Worm (Caenorhabditis elegans) whole organism, L1 larva: ENCODE measurements around the gene T14G12.12.
A peak's percentile ranks its signal among the peaks of the same experiment; 100 is the strongest.

Experiments used
- C04F5.9 ChIP-seq: sonication (generic microtip); optimal IDR thresholded peaks from 2 replicates; lab custom pipeline; 2016; ENCODE audit warnings: missing genetic modification characterization, missing compliant biosample characterization
- C16A3.4 ChIP-seq: fragments of 150-350 bp; optimal IDR thresholded peaks from 2 replicates; lab custom pipeline; 2014; ENCODE audit warnings: missing biosample characterization, missing genetic modification characterization
- C34B4.2 ChIP-seq: sonication (generic microtip); optimal IDR thresholded peaks from 2 replicates; lab custom pipeline; 2017; ENCODE audit warnings: mild to moderate bottlenecking, missing genetic modification characterization, missing compliant biosample characterization
- F16B12.6 ChIP-seq: fragments of 150-350 bp; optimal IDR thresholded peaks from 2 replicates; lab custom pipeline; 2014; ENCODE audit warnings: missing biosample characterization, missing genetic modification characterization
- Y116A8C.19 ChIP-seq: sonication (generic microtip); optimal IDR thresholded peaks from 2 replicates; lab custom pipeline; 2016; ENCODE audit warnings: missing compliant biosample characterization, missing genetic modification characterization, borderline replicate concordance
- aha-1 ChIP-seq: fragments of 150-350 bp; optimal IDR thresholded peaks from 2 replicates; lab custom pipeline; 2014; ENCODE audit warnings: missing biosample characterization, missing genetic modification characterization
- blmp-1 ChIP-seq: fragments of 150-350 bp; optimal IDR thresholded peaks from 2 replicates; lab custom pipeline; 2014; ENCODE audit warnings: missing biosample characterization, missing genetic modification characterization
- ceh-63 ChIP-seq: fragments of 200-800 bp; sonication (Bioruptor generic); optimal IDR thresholded peaks from 2 replicates; lab custom pipeline; 2018; ENCODE audit warnings: mild to moderate bottlenecking, missing genetic modification characterization, missing compliant biosample characterization
- ceh-8 ChIP-seq: fragments of 200-800 bp; sonication (Bioruptor generic); optimal IDR thresholded peaks from 2 replicates; lab custom pipeline; 2018; ENCODE audit warnings: mild to moderate bottlenecking, missing genetic modification characterization, moderate library complexity, missing compliant biosample characterization
- ceh-82 ChIP-seq, 3 experiments: fragments of 150-350 bp in 1 of 3; sonication (generic microtip) in 2 of 3; optimal IDR thresholded peaks; 2 replicates each; lab custom pipeline; 2014 to 2017; ENCODE audit warnings: missing biosample characterization in 3 of 3, missing genetic modification characterization in 3 of 3
- ces-1 ChIP-seq: fragments of 150-350 bp; optimal IDR thresholded peaks from 2 replicates; lab custom pipeline; 2014; ENCODE audit warnings: missing biosample characterization, missing genetic modification reagents, missing genetic modification characterization
- dpl-1 ChIP-seq, 3 experiments: fragments of 150-350 bp in 2 of 3; sonication (generic microtip) in 1 of 3; optimal IDR thresholded peaks; 2 replicates each; lab custom pipeline; 2014 to 2017; ENCODE audit warnings: missing biosample characterization in 3 of 3, missing genetic modification characterization in 3 of 3, missing genetic modification reagents in 3 of 3
- efl-1 ChIP-seq, 4 experiments: fragments of 150-350 bp; optimal IDR thresholded peaks in 3 of 4; peaks in 1 of 4; 1 replicate in 1 of 4; 2 replicates in 3 of 4; lab custom pipeline; 2014; ENCODE audit warnings: missing biosample characterization in 2 of 4, missing genetic modification characterization in 2 of 4, missing genetic modification reagents in 2 of 4
- efl-3 ChIP-seq: fragments of 200-800 bp; sonication (Bioruptor generic); optimal IDR thresholded peaks from 2 replicates; lab custom pipeline; 2018; ENCODE audit warnings: mild to moderate bottlenecking, missing genetic modification characterization, missing compliant biosample characterization
- egl-27 ChIP-seq, 2 experiments: fragments of 150-350 bp in 1 of 2; sonication (generic microtip); optimal IDR thresholded peaks; 3 replicates each; lab custom pipeline; 2017 to 2018; ENCODE audit warnings: missing biosample characterization in 2 of 2, missing genetic modification characterization in 2 of 2, missing genetic modification reagents in 2 of 2
- elt-3 ChIP-seq, 6 experiments: fragments of 150-350 bp in 1 of 6; sonication (generic microtip); optimal IDR thresholded peaks; 2 replicates each; lab custom pipeline; 2017 to 2018; ENCODE audit warnings: missing biosample characterization in 6 of 6, missing genetic modification characterization in 6 of 6, inconsistent platforms in 1 of 6
- ets-5 ChIP-seq: fragments of 200-800 bp; sonication (Bioruptor generic); IDR thresholded peaks from 2 replicates; pipeline ENCODE4 v1.3.6; 2022; ENCODE audit warnings: missing genetic modification characterization, missing compliant biosample characterization
- fkh-10 ChIP-seq: sonication (generic microtip); optimal IDR thresholded peaks from 2 replicates; lab custom pipeline; 2017; ENCODE audit warnings: missing biosample characterization, missing genetic modification reagents, missing genetic modification characterization
- fkh-4 ChIP-seq: sonication (generic microtip); optimal IDR thresholded peaks from 2 replicates; lab custom pipeline; 2016; ENCODE audit warnings: missing compliant biosample characterization, missing genetic modification characterization, borderline replicate concordance
- fkh-8 ChIP-seq: sonication (generic microtip); optimal IDR thresholded peaks from 2 replicates; lab custom pipeline; 2016; ENCODE audit warnings: mild to moderate bottlenecking, missing genetic modification characterization, missing compliant biosample characterization
- grh-1 ChIP-seq: fragments of 200-800 bp; sonication (Bioruptor generic); IDR thresholded peaks from 2 replicates; pipeline ENCODE4 v1.3.6; 2022; ENCODE audit warnings: missing genetic modification reagents, missing genetic modification characterization, missing compliant biosample characterization
- isw-1 ChIP-seq: fragments of 200-800 bp; sonication (Bioruptor generic); IDR thresholded peaks from 2 replicates; pipeline ENCODE4 v1.3.6; 2022; ENCODE audit warnings: missing genetic modification characterization, missing compliant biosample characterization
- jun-1 ChIP-seq: fragments of 150-350 bp; optimal IDR thresholded peaks from 2 replicates; lab custom pipeline; 2014; ENCODE audit warnings: missing biosample characterization, missing genetic modification reagents, missing genetic modification characterization
- lin-13 ChIP-seq: fragments of 150-350 bp; optimal IDR thresholded peaks from 2 replicates; lab custom pipeline; 2014; ENCODE audit warnings: missing biosample characterization, missing genetic modification reagents, missing genetic modification characterization
- lin-14 ChIP-seq: fragments of 200-800 bp; sonication (Bioruptor generic); optimal IDR thresholded peaks from 2 replicates; lab custom pipeline; 2018; ENCODE audit warnings: mild to moderate bottlenecking, missing genetic modification characterization, moderate library complexity, missing compliant biosample characterization
- lin-39 ChIP-seq: fragments of 150-350 bp; optimal IDR thresholded peaks from 2 replicates; lab custom pipeline; 2014; ENCODE audit warnings: missing biosample characterization, missing genetic modification reagents, missing genetic modification characterization
- mab-9 ChIP-seq: fragments of 200-800 bp; sonication (Bioruptor generic); IDR thresholded peaks from 2 replicates; pipeline ENCODE4 v1.3.6; 2022; ENCODE audit warnings: missing genetic modification reagents, missing genetic modification characterization, missing compliant biosample characterization
- mdl-1 ChIP-seq, 2 experiments: fragments of 150-350 bp; optimal IDR thresholded peaks; 2 replicates each; lab custom pipeline; 2014 to 2017; ENCODE audit warnings: missing biosample characterization in 2 of 2, missing genetic modification characterization in 2 of 2, inconsistent platforms in 1 of 2
- nhr-11 ChIP-seq: fragments of 150-350 bp; optimal IDR thresholded peaks from 2 replicates; lab custom pipeline; 2014; ENCODE audit warnings: missing biosample characterization, missing genetic modification characterization
- nhr-19 ChIP-seq: fragments of 200-800 bp; sonication (Bioruptor generic); conservative IDR thresholded peaks from 2 replicates; pipeline ENCODE4 v1.3.6; 2022; ENCODE audit warnings: missing genetic modification characterization, missing compliant biosample characterization
- nhr-20 ChIP-seq: sonication (generic microtip); optimal IDR thresholded peaks from 2 replicates; lab custom pipeline; 2016; ENCODE audit warnings: mild to moderate bottlenecking, missing genetic modification characterization, missing compliant biosample characterization
- nhr-237 ChIP-seq: fragments of 150-350 bp; optimal IDR thresholded peaks from 2 replicates; lab custom pipeline; 2014; ENCODE audit warnings: missing biosample characterization, missing genetic modification characterization
- nhr-76 ChIP-seq: sonication (generic microtip); optimal IDR thresholded peaks from 2 replicates; lab custom pipeline; 2017; ENCODE audit warnings: missing biosample characterization, missing genetic modification characterization
- nhr-77 ChIP-seq: fragments of 150-350 bp; optimal IDR thresholded peaks from 2 replicates; lab custom pipeline; 2014; ENCODE audit warnings: missing biosample characterization, missing genetic modification characterization
- nhr-84 ChIP-seq: sonication (generic microtip); optimal IDR thresholded peaks from 2 replicates; lab custom pipeline; 2017; ENCODE audit warnings: missing biosample characterization, missing genetic modification characterization
- nhr-85 ChIP-seq: sonication (generic microtip); peaks from one replicate; lab custom pipeline; 2016; ENCODE audit warnings: missing genetic modification characterization, inconsistent platforms, missing compliant biosample characterization
- nhr-90 ChIP-seq: sonication (generic microtip); optimal IDR thresholded peaks from 2 replicates; lab custom pipeline; 2016; ENCODE audit warnings: mild to moderate bottlenecking, missing genetic modification characterization, missing compliant biosample characterization; ENCODE audit not compliant: poor library complexity
- pax-3 ChIP-seq: fragments of 200-800 bp; sonication (Bioruptor generic); optimal IDR thresholded peaks from 2 replicates; lab custom pipeline; 2018; ENCODE audit warnings: mild to moderate bottlenecking, missing genetic modification characterization, moderate library complexity, missing compliant biosample characterization
- pqm-1 ChIP-seq: sonication (generic microtip); optimal IDR thresholded peaks from 3 replicates; lab custom pipeline; 2017; ENCODE audit warnings: missing biosample characterization, missing genetic modification characterization
- skn-1 ChIP-seq: fragments of 150-350 bp; optimal IDR thresholded peaks from 2 replicates; lab custom pipeline; 2014; ENCODE audit warnings: missing biosample characterization, missing genetic modification characterization
- snpc-4 ChIP-seq: fragments of 150-350 bp; optimal IDR thresholded peaks from 2 replicates; lab custom pipeline; 2014; ENCODE audit warnings: missing biosample characterization, missing genetic modification characterization
- snu-23 ChIP-seq: sonication (generic microtip); optimal IDR thresholded peaks from 2 replicates; lab custom pipeline; 2016; ENCODE audit warnings: missing genetic modification characterization, missing compliant biosample characterization
- sox-4 ChIP-seq: sonication (generic microtip); optimal IDR thresholded peaks from 2 replicates; lab custom pipeline; 2016; ENCODE audit warnings: missing genetic modification characterization, missing compliant biosample characterization
- sup-37 ChIP-seq: fragments of 200-800 bp; sonication (Bioruptor generic); optimal IDR thresholded peaks from 2 replicates; lab custom pipeline; 2018; ENCODE audit warnings: mild to moderate bottlenecking, missing genetic modification characterization, missing compliant biosample characterization
- unc-30 ChIP-seq: sonication (generic microtip); optimal IDR thresholded peaks from 2 replicates; lab custom pipeline; 2017; ENCODE audit warnings: missing biosample characterization, missing genetic modification characterization
- unc-86 ChIP-seq: sonication (generic microtip); optimal IDR thresholded peaks from 2 replicates; lab custom pipeline; 2016; ENCODE audit warnings: missing genetic modification characterization, missing compliant biosample characterization
- xbp-1 ChIP-seq: sonication (generic microtip); optimal IDR thresholded peaks from 2 replicates; lab custom pipeline; 2016; ENCODE audit warnings: missing genetic modification characterization, missing compliant biosample characterization
- zip-4 ChIP-seq: fragments of 200-800 bp; sonication (Bioruptor generic); optimal IDR thresholded peaks from 2 replicates; lab custom pipeline; 2018; ENCODE audit warnings: mild to moderate bottlenecking, missing genetic modification characterization, moderate library complexity, missing compliant biosample characterization
- ztf-11 ChIP-seq, 2 experiments: sonication (generic microtip); optimal IDR thresholded peaks; 2 replicates each; lab custom pipeline; 2016 to 2017; ENCODE audit warnings: missing genetic modification characterization in 2 of 2, missing biosample characterization in 1 of 2, missing compliant biosample characterization in 1 of 2
- ztf-4 ChIP-seq: fragments of 150-350 bp; optimal IDR thresholded peaks from 2 replicates; lab custom pipeline; 2014; ENCODE audit warnings: missing biosample characterization, missing genetic modification characterization

The T14G12.12 gene

ce11 chrX:3791098-3791497 lies 32.8 kb upstream of the T14G12.12 start:
- TF ChIP-seq fkh-8 (tag; lab: Kevin White, UChicago) (no peak), efl-1 (optimal IDR thresholded peaks at IDR 0.05; lab: Kevin White, UChicago) (no peak), efl-1 (GFP tag; optimal IDR thresholded peaks at IDR 0.05 in 1 of 2; lab: Kevin White, UChicago) (peak in 1 of 2 experiments; percentile 71)

- peak; percentile 88 for TF ChIP-seq snu-23 (GFP tag; lab: Kevin White, UChicago)
- TF ChIP-seq zip-4 = peak; percentile 28
- peak in 4 of 6 experiments; percentile 27 to 79 (median 50) for TF ChIP-seq elt-3 (tag; optimal IDR thresholded peaks at IDR 0.05; lab: Kevin White, UChicago)
- TF ChIP-seq jun-1 (tag; lab: Kevin White, UChicago) = no peak
- no peak for TF ChIP-seq nhr-11
- TF ChIP-seq efl-3 (GFP tag; lab: Kevin White, UChicago) = peak; percentile 18
- TF ChIP-seq nhr-84 = no peak
- peak; percentile 92 for TF ChIP-seq lin-14
- peak; percentile 90 for TF ChIP-seq nhr-90 (tag; lab: Kevin White, UChicago)
- peak; percentile 73 for TF ChIP-seq grh-1 (GFP tag; lab: Robert Waterston, UW)
- peak in 1 of 2 experiments; percentile 70 for TF ChIP-seq mdl-1 (tag; optimal IDR thresholded peaks at IDR 0.05; lab: Kevin White, UChicago)
- no peak for TF ChIP-seq nhr-237 (tag; lab: Kevin White, UChicago)
- TF ChIP-seq efl-1 (optimal IDR thresholded peaks at IDR 0.05; lab: Kevin White, UChicago) = peak; percentile 7 to 21
- TF ChIP-seq efl-1 (GFP tag; optimal IDR thresholded peaks at IDR 0.05 in 1 of 2; lab: Kevin White, UChicago) = peak in 1 of 2 experiments; percentile 91
- TF ChIP-seq pqm-1 (tag; lab: Kevin White, UChicago) = no peak
- peak in 2 of 3 experiments; percentile 1 to 20 for TF ChIP-seq ceh-82 (tag; optimal IDR thresholded peaks at IDR 0.05; lab: Kevin White, UChicago)
- TF ChIP-seq nhr-19 (GFP tag; lab: Robert Waterston, UW) = peak; percentile 72
- TF ChIP-seq isw-1 (GFP tag; lab: Robert Waterston, UW) = no peak
- no peak for TF ChIP-seq ceh-8 (GFP tag; lab: Kevin White, UChicago)
- TF ChIP-seq sox-4 = no peak
- TF ChIP-seq xbp-1 = peak; percentile 56
- no peak for TF ChIP-seq fkh-10 (GFP tag; lab: Kevin White, UChicago)
- no peak for TF ChIP-seq ceh-63 (GFP tag; lab: Kevin White, UChicago)
- no peak for TF ChIP-seq fkh-8 (tag; lab: Kevin White, UChicago)
- no peak for TF ChIP-seq C04F5.9 (tag; lab: Kevin White, UChicago)
- no peak for TF ChIP-seq nhr-76 (tag; lab: Kevin White, UChicago)
- TF ChIP-seq lin-13 (GFP tag; lab: Kevin White, UChicago) = no peak
- no peak for TF ChIP-seq skn-1 (tag; lab: Kevin White, UChicago)
- TF ChIP-seq dpl-1 (GFP tag; optimal IDR thresholded peaks at IDR 0.05; lab: Kevin White, UChicago) = peak in 2 of 3 experiments; percentile 2 to 18
- TF ChIP-seq F16B12.6 (tag; lab: Kevin White, UChicago) = no peak
- TF ChIP-seq unc-86 (tag; lab: Kevin White, UChicago) = no peak
- TF ChIP-seq ces-1 (GFP tag; lab: Kevin White, UChicago) = no peak
- no peak for TF ChIP-seq unc-30 (tag; lab: Kevin White, UChicago)
- no peak for TF ChIP-seq pax-3 (tag; lab: Kevin White, UChicago)
- peak; percentile 96 for TF ChIP-seq nhr-85 (tag; lab: Kevin White, UChicago)
- TF ChIP-seq C34B4.2 (tag; lab: Kevin White, UChicago) = no peak
- TF ChIP-seq snpc-4 = no peak
- TF ChIP-seq C16A3.4 = peak; percentile 80
- TF ChIP-seq blmp-1 (tag; lab: Kevin White, UChicago) = peak; percentile 76
- TF ChIP-seq ztf-4 (tag; lab: Kevin White, UChicago) = peak; percentile 16
- TF ChIP-seq lin-39 = no peak
- TF ChIP-seq Y116A8C.19 = no peak
- TF ChIP-seq egl-27 (tag; optimal IDR thresholded peaks at IDR 0.05; lab: Kevin White, UChicago) = no peak
- TF ChIP-seq fkh-4 (tag; lab: Kevin White, UChicago) = no peak
- TF ChIP-seq mab-9 (GFP tag; lab: Robert Waterston, UW) = no peak
- no peak for TF ChIP-seq sup-37 (GFP tag; lab: Kevin White, UChicago)
- TF ChIP-seq ztf-11 (tag; optimal IDR thresholded peaks at IDR 0.05; lab: Kevin White, UChicago) = no peak
- no peak for TF ChIP-seq ets-5 (GFP tag; lab: Robert Waterston, UW)
- TF ChIP-seq nhr-20 (tag; lab: Kevin White, UChicago) = peak; percentile 87
- TF ChIP-seq nhr-77 = no peak
- TF ChIP-seq aha-1 (tag; lab: Kevin White, UChicago) = no peak
These were observed 30.2 kb upstream of the T14G12.12 start for ce11 chrX:3788483-3788882.
